Worm (Caenorhabditis elegans): ENCODE results near the gene T23B5.6.

T23B5.6 gene

ce11 chrIV:12630922-12631321 lies 46.1 kb downstream of the T23B5.6 start, which contains the start of gene ark-1:
Gene ark-1 (minus strand): TSS chrIV:12631022.
- no peak for TF ChIP-seq T22C8.4 (GFP tag; IDR thresholded peaks at IDR 0.05)
- no peak for TF ChIP-seq cog-1 (tag; optimal IDR thresholded peaks at IDR 0.05)
- no peak for TF ChIP-seq tab-1 (GFP tag; IDR thresholded peaks at IDR 0.05)
- no peak for TF ChIP-seq med-1 (GFP tag; optimal IDR thresholded peaks at IDR 0.05; ENCODE audit: insufficient read depth)
- TF ChIP-seq klf-2 (GFP tag; conservative IDR thresholded peaks at IDR 0.05): no peak
- TF ChIP-seq ztf-23 (GFP tag; IDR thresholded peaks at IDR 0.05): no peak
- TF ChIP-seq ref-1 (GFP tag; conservative IDR thresholded peaks at IDR 0.05): no peak
- no peak for TF ChIP-seq flt-1 (GFP tag; IDR thresholded peaks at IDR 0.05)
- no peak for TF ChIP-seq ztf-29 (GFP tag; IDR thresholded peaks at IDR 0.05)
